Worm (Caenorhabditis elegans) whole organism, young adult: ENCODE data around the gene C50D2.1.

ENCODE experiments used
- B0035.1 ChIP-seq: sonication (generic microtip); optimal IDR thresholded peaks from 2 replicates; lab custom pipeline; 2016; ENCODE audit warnings: missing genetic modification characterization, mild to moderate bottlenecking, missing compliant biosample characterization, missing genotype, missing genetic modification reagents
- C06A6.2 ChIP-seq: fragments of 200-800 bp; sonication (Bioruptor generic); conservative IDR thresholded peaks from 2 replicates; pipeline ENCODE4 v1.3.6; 2022; ENCODE audit warnings: missing genetic modification characterization, missing compliant biosample characterization
- D2030.7 ChIP-seq: fragments of 200-800 bp; sonication (Bioruptor generic); IDR thresholded peaks from 2 replicates; pipeline ENCODE4 v1.3.6; 2022; ENCODE audit warnings: missing genetic modification reagents, missing genetic modification characterization, missing compliant biosample characterization
- F10E7.11 ChIP-seq: sonication (generic microtip); optimal IDR thresholded peaks from 2 replicates; lab custom pipeline; 2017; ENCODE audit warnings: mild to moderate bottlenecking, missing genetic modification characterization, moderate library complexity, missing compliant biosample characterization
- F22D6.2 ChIP-seq: sonication (generic microtip); optimal IDR thresholded peaks from 2 replicates; lab custom pipeline; 2016; ENCODE audit warnings: mild to moderate bottlenecking, missing genetic modification characterization, missing compliant biosample characterization
- F23B12.7 ChIP-seq: sonication (generic microtip); optimal IDR thresholded peaks from 2 replicates; lab custom pipeline; 2017; ENCODE audit warnings: missing genetic modification characterization, mild to moderate bottlenecking, missing compliant biosample characterization, antibody characterized with exemption, moderate library complexity; ENCODE audit not compliant: insufficient read depth
- F37B4.10 ChIP-seq: fragments of 200-800 bp; sonication (Bioruptor generic); IDR thresholded peaks from 2 replicates; pipeline ENCODE4 v1.3.6; 2022; ENCODE audit warnings: missing genetic modification characterization, missing compliant biosample characterization
- F49E8.2 ChIP-seq: sonication (generic microtip); optimal IDR thresholded peaks from 3 replicates; lab custom pipeline; 2017; ENCODE audit warnings: missing genetic modification characterization, mild to moderate bottlenecking, missing compliant biosample characterization, antibody characterized with exemption, moderate library complexity; ENCODE audit not compliant: insufficient read depth
- F55B11.4 ChIP-seq: sonication (generic microtip); optimal IDR thresholded peaks from 2 replicates; lab custom pipeline; 2016; ENCODE audit warnings: missing compliant biosample characterization, missing genetic modification characterization, borderline replicate concordance; ENCODE audit not compliant: insufficient read depth
- T26A5.8 ChIP-seq: sonication (generic microtip); optimal IDR thresholded peaks from 2 replicates; lab custom pipeline; 2016; ENCODE audit warnings: missing genetic modification characterization, missing compliant biosample characterization
- ZK185.1 ChIP-seq: sonication (generic microtip); optimal IDR thresholded peaks from 2 replicates; lab custom pipeline; 2016; ENCODE audit warnings: mild to moderate bottlenecking, missing genetic modification characterization, missing compliant biosample characterization; ENCODE audit not compliant: poor library complexity, severe bottlenecking
- ama-1 ChIP-seq, 3 experiments: fragments of 150-350 bp in 1 of 3; sonication (generic microtip) in 2 of 3; optimal IDR thresholded peaks; 2 replicates each; lab custom pipeline; 2014 to 2018; ENCODE audit warnings: missing biosample characterization in 2 of 3, missing genetic modification characterization in 2 of 3, missing genetic modification reagents in 2 of 3
- aptf-2 ChIP-seq: fragments of 200-800 bp; sonication (Bioruptor generic); conservative IDR thresholded peaks from 2 replicates; pipeline ENCODE4 v1.3.6; 2022; ENCODE audit warnings: missing genetic modification reagents, missing genetic modification characterization, missing compliant biosample characterization
- atf-7 ChIP-seq: sonication (generic microtip); optimal IDR thresholded peaks from 2 replicates; lab custom pipeline; 2017; ENCODE audit warnings: mild to moderate bottlenecking, missing genetic modification characterization, missing compliant biosample characterization
- athp-1 ChIP-seq: sonication (generic microtip); optimal IDR thresholded peaks from 2 replicates; lab custom pipeline; 2017; ENCODE audit warnings: mild to moderate bottlenecking, missing genetic modification characterization, missing compliant biosample characterization
- attf-6 ChIP-seq: fragments of 200-800 bp; sonication (Bioruptor generic); IDR thresholded peaks from 2 replicates; pipeline ENCODE4 v1.3.6; 2022; ENCODE audit warnings: missing genetic modification reagents, missing genetic modification characterization, missing compliant biosample characterization
- cebp-1 ChIP-seq, 2 experiments: fragments of 200-800 bp in 1 of 2; sonication (Bioruptor generic) in 1 of 2; sonication (generic microtip) in 1 of 2; IDR thresholded peaks in 1 of 2; optimal IDR thresholded peaks in 1 of 2; 2 replicates each; pipeline versions ENCODE4 v1.3.6 to Lab custom; 2017 to 2022; ENCODE audit warnings: missing compliant biosample characterization in 2 of 2, missing genetic modification characterization in 2 of 2, mild to moderate bottlenecking in 1 of 2, missing genetic modification reagents in 1 of 2, moderate library complexity in 1 of 2
- ceh-27 ChIP-seq: fragments of 200-800 bp; sonication (Bioruptor generic); optimal IDR thresholded peaks from 2 replicates; lab custom pipeline; 2018; ENCODE audit warnings: mild to moderate bottlenecking, missing genetic modification characterization, moderate library complexity, missing compliant biosample characterization
- ceh-58 ChIP-seq: fragments of 200-800 bp; sonication (Bioruptor generic); IDR thresholded peaks from 2 replicates; pipeline ENCODE4 v1.3.6; 2022; ENCODE audit warnings: missing genetic modification characterization, missing compliant biosample characterization
- ceh-91 ChIP-seq: fragments of 200-800 bp; sonication (Bioruptor generic); IDR thresholded peaks from 2 replicates; pipeline ENCODE4 v1.3.6; 2022; ENCODE audit warnings: missing genetic modification reagents, missing genetic modification characterization, missing compliant biosample characterization
- dox-1 ChIP-seq: fragments of 200-800 bp; sonication (Bioruptor generic); IDR thresholded peaks from 2 replicates; pipeline ENCODE4 v1.3.6; 2022; ENCODE audit warnings: missing genetic modification reagents, missing genetic modification characterization, missing compliant biosample characterization
- dpff-1 ChIP-seq: sonication (generic microtip); optimal IDR thresholded peaks from 2 replicates; lab custom pipeline; 2017; ENCODE audit warnings: mild to moderate bottlenecking, missing genetic modification characterization, missing compliant biosample characterization
- egrh-3 ChIP-seq: fragments of 200-800 bp; sonication (Bioruptor generic); IDR thresholded peaks from 2 replicates; pipeline ENCODE4 v1.3.6; 2022; ENCODE audit warnings: missing genetic modification reagents, missing genetic modification characterization, missing compliant biosample characterization
- fkh-3 ChIP-seq: sonication (generic microtip); optimal IDR thresholded peaks from 2 replicates; lab custom pipeline; 2016; ENCODE audit warnings: mild to moderate bottlenecking, missing genetic modification characterization, missing compliant biosample characterization
- hlh-12 ChIP-seq: sonication (generic microtip); optimal IDR thresholded peaks from 2 replicates; lab custom pipeline; 2016; ENCODE audit warnings: missing genetic modification characterization, missing compliant biosample characterization
- lin-35 ChIP-seq, 3 experiments: fragments of 150-350 bp in 2 of 3; sonication (generic microtip) in 1 of 3; optimal IDR thresholded peaks; 2 replicates each; lab custom pipeline; 2014 to 2018; ENCODE audit warnings: missing biosample characterization in 3 of 3, missing genetic modification characterization in 3 of 3, missing genetic modification reagents in 3 of 3
- lin-40 ChIP-seq: sonication (generic microtip); optimal IDR thresholded peaks from 2 replicates; lab custom pipeline; 2016; ENCODE audit warnings: missing genetic modification characterization, mild to moderate bottlenecking, missing compliant biosample characterization, missing genotype, missing genetic modification reagents
- lir-1 ChIP-seq: fragments of 200-800 bp; sonication (Bioruptor generic); conservative IDR thresholded peaks from 2 replicates; pipeline ENCODE4 v1.3.6; 2022; ENCODE audit warnings: missing genetic modification reagents, missing genetic modification characterization, missing compliant biosample characterization
- madf-3 ChIP-seq: fragments of 200-800 bp; sonication (Bioruptor generic); IDR thresholded peaks from 2 replicates; pipeline ENCODE4 v1.3.6; 2022; ENCODE audit warnings: missing genetic modification reagents, missing genetic modification characterization, missing compliant biosample characterization
- nfya-1 ChIP-seq: sonication (generic microtip); optimal IDR thresholded peaks from 2 replicates; lab custom pipeline; 2017; ENCODE audit warnings: antibody characterized with exemption, missing compliant biosample characterization, missing genetic modification characterization, borderline replicate concordance; ENCODE audit not compliant: insufficient read depth
- nhr-27 ChIP-seq: fragments of 200-800 bp; sonication (Bioruptor generic); optimal IDR thresholded peaks from 2 replicates; lab custom pipeline; 2018; ENCODE audit warnings: mild to moderate bottlenecking, missing genetic modification characterization, moderate library complexity, missing compliant biosample characterization
- pbrm-1 ChIP-seq: fragments of 200-800 bp; sonication (Bioruptor generic); IDR thresholded peaks from 2 replicates; pipeline ENCODE4 v1.3.6; 2022; ENCODE audit warnings: missing genetic modification reagents, missing genetic modification characterization, missing compliant biosample characterization
- pha-4 ChIP-seq: fragments of 150-350 bp; sonication (generic microtip); optimal IDR thresholded peaks from 2 replicates; lab custom pipeline; 2014; ENCODE audit warnings: missing biosample characterization, missing genetic modification reagents, missing genetic modification characterization
- rcor-1 ChIP-seq: fragments of 200-800 bp; sonication (Bioruptor generic); IDR thresholded peaks from 2 replicates; pipeline ENCODE4 v1.3.6; 2022; ENCODE audit warnings: missing genetic modification reagents, missing genetic modification characterization, missing compliant biosample characterization
- rec-8 ChIP-seq, 2 experiments: sonication (generic microtip); optimal IDR thresholded peaks; 2 replicates each; lab custom pipeline; 2016; ENCODE audit warnings: mild to moderate bottlenecking in 2 of 2, missing genetic modification characterization in 2 of 2, missing genetic modification reagents in 2 of 2, missing genotype in 2 of 2, missing biosample characterization in 1 of 2, missing compliant biosample characterization in 1 of 2, moderate library complexity in 1 of 2
- snpc-1.3 ChIP-seq: sonication (generic microtip); optimal IDR thresholded peaks from 2 replicates; lab custom pipeline; 2017; ENCODE audit warnings: missing genetic modification characterization, mild to moderate bottlenecking, missing compliant biosample characterization, antibody characterized with exemption, moderate library complexity, missing genotype, missing genetic modification reagents; ENCODE audit not compliant: insufficient read depth
- somi-1 ChIP-seq: fragments of 200-800 bp; sonication (Bioruptor generic); optimal IDR thresholded peaks from 2 replicates; lab custom pipeline; 2018; ENCODE audit warnings: mild to moderate bottlenecking, missing genetic modification characterization, missing compliant biosample characterization
- zfh-2 ChIP-seq: fragments of 200-800 bp; sonication (Bioruptor generic); conservative IDR thresholded peaks from 2 replicates; pipeline ENCODE4 v1.3.6; 2022; ENCODE audit warnings: missing genetic modification reagents, missing genetic modification characterization, missing compliant biosample characterization
- ztf-25 ChIP-seq: fragments of 200-800 bp; sonication (Bioruptor generic); IDR thresholded peaks from 2 replicates; pipeline ENCODE4 v1.3.6; 2022; ENCODE audit warnings: missing genetic modification reagents, missing genetic modification characterization, missing compliant biosample characterization
- ztf-3 ChIP-seq: fragments of 200-800 bp; sonication (Bioruptor generic); optimal IDR thresholded peaks from 2 replicates; lab custom pipeline; 2018; ENCODE audit warnings: mild to moderate bottlenecking, missing genetic modification characterization, missing compliant biosample characterization

The C50D2.1 gene

DNA sequence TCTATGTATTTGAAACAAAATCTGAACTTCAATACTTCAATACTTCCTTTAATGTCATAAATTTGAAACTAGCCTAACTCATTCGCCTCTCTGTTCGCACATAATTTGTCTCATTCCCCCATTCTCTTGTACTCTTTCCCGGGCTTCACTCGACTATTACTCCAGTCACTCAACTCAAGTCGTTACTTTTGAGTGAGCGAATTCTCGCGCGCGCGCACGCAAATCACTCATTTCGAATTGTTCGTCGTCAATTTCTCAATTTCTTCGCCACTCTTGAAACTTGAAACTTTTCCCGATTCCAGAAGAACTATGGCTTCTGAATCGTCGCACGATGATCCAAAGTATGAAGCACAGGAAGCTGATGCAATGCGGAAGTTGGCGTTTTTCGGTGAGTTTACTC lies 7.1 kb upstream of the C50D2.1 start, which contains the start of gene col-68:
Gene col-68, plus strand, starts transcription at position 301 of the 400 bp plus-strand sequence.
- no peak for TF ChIP-seq pha-4 (tag; lab: Kevin White, UChicago)
- TF ChIP-seq lin-40: no peak
- TF ChIP-seq dpff-1 (tag; lab: Kevin White, UChicago): no peak
- no peak for TF ChIP-seq B0035.1
- TF ChIP-seq F23B12.7 (tag; lab: Kevin White, UChicago): no peak
- no peak for TF ChIP-seq madf-3 (GFP tag; lab: Robert Waterston, UW)
- TF ChIP-seq hlh-12 (tag; lab: Kevin White, UChicago): no peak
- TF ChIP-seq cebp-1 (GFP tag; IDR thresholded peaks at IDR 0.05; lab: Robert Waterston, UW): no peak
- TF ChIP-seq cebp-1 (tag; optimal IDR thresholded peaks at IDR 0.05; lab: Kevin White, UChicago): no peak
- TF ChIP-seq atf-7 (tag; lab: Kevin White, UChicago): no peak
- no peak for TF ChIP-seq T26A5.8 (tag; lab: Kevin White, UChicago)
- TF ChIP-seq lin-35 (GFP tag; optimal IDR thresholded peaks at IDR 0.05; lab: Kevin White, UChicago): no peak
- no peak for TF ChIP-seq athp-1

DNA sequence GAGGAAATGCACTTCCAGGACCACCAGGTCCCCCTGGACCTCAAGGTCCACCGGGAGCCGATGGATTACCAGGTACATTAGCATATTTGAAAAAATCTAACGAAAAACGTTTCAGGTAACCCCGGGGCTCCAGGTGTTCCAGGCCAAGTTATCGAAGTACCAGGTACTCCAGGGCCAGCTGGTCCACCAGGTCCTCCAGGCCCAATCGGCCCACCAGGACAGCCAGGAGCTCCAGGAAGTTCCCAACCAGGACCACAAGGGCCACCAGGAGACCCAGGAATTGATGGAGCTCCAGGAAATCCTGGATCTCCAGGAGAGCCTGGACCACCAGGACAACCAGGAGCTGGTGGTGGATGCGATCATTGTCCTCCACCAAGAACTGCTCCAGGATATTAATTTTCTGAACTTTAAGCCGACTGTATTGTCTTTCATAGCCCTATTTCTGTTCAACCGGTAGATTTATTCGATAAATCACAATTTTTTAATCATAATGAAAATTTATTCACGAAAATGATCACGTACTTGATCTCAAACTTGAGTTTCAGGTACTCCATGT lies 6.0 kb upstream of the C50D2.1 start:
- no peak for TF ChIP-seq nhr-27 (tag; lab: Kevin White, UChicago)
- 0 out of 2 replicates have a peak, but pooled peaks have one; percentile 5 for TF ChIP-seq dox-1 (GFP tag; lab: Robert Waterston, UW)
- TF ChIP-seq zfh-2 (GFP tag; lab: Robert Waterston, UW): peak; percentile 71
- TF ChIP-seq rec-8 (tag; optimal IDR thresholded peaks at IDR 0.05; lab: Kevin White, UChicago): peak in 1 of 2 experiments; percentile 6
- peak; percentile 62; the same call in 1 of the 2 replicates for TF ChIP-seq egrh-3 (GFP tag; lab: Robert Waterston, UW)
- 0 out of 2 replicates have a peak, but pooled peaks have one; percentile 8 for TF ChIP-seq ceh-91
- no peak for TF ChIP-seq F22D6.2 (tag; lab: Kevin White, UChicago)

DNA sequence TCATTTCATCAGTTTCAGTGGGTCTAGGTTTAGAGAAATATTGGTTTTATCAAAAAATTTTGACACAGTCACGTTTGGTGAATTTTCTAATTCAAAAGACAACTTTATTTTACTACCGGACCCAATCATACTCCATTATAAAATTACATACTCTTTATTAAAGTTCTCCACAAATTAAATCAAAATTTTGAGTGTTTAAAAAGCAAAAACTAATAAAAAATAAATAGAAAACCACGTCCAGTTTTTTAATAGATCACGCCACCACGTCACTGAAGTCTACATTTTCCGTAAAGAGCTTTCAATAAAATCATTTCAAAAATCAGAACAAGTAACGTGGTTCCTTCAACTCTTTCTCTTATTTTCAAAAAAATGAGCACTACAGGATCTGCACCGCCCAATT lies 5.5 kb upstream of the C50D2.1 start, which contains the start of gene txt-1:
Gene txt-1, plus strand, starts transcription at position 301 of the 400 bp plus-strand sequence.
- TF ChIP-seq F10E7.11 (tag; lab: Kevin White, UChicago) (no peak), ceh-58 (GFP tag; lab: Robert Waterston, UW) (no peak), ZK185.1 (tag; lab: Kevin White, UChicago) (no peak), ztf-3 (GFP tag; lab: Kevin White, UChicago) (no peak), lin-35 (GFP tag; optimal IDR thresholded peaks at IDR 0.05; lab: Kevin White, UChicago) (no peak), F55B11.4 (no peak), nfya-1 (tag; lab: Kevin White, UChicago) (no peak), pbrm-1 (GFP tag; lab: Robert Waterston, UW) (no peak), F37B4.10 (no peak), snpc-1.3 (tag; lab: Kevin White, UChicago) (no peak), rcor-1 (GFP tag; lab: Robert Waterston, UW) (no peak), D2030.7 (GFP tag; lab: Robert Waterston, UW) (no peak), madf-3 (GFP tag; lab: Robert Waterston, UW) (no peak)

DNA sequence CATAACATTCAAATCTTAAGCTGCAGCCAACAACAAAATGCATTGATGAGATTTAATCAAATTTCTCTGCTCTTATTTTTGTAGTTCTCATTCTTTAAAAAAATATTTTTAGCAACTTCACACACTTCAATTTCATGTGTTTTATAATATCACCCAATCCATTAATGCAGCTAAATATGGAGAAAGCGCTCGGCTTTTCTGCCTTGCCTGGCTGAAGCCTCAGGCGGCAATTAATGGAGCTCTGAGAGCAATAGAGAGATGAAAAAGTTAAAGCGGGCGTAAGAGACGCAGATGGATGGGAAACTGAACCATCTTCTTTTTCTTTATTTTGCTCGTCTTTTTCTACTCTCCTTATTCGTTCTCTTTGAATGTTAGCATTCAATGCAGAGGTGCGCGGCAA lies 3.7 kb upstream of the C50D2.1 start:
- TF ChIP-seq F49E8.2 (tag; lab: Kevin White, UChicago) (no peak), ama-1 (optimal IDR thresholded peaks at IDR 0.05; lab: Kevin White, UChicago) (no peak), ama-1 (GFP tag; optimal IDR thresholded peaks at IDR 0.05; lab: Kevin White, UChicago) (no peak), ceh-27 (no peak), somi-1 (no peak), egrh-3 (GFP tag; lab: Robert Waterston, UW) (no peak), nfya-1 (tag; lab: Kevin White, UChicago) (no peak), lir-1 (no peak), ztf-25 (GFP tag; lab: Robert Waterston, UW) (no peak), attf-6 (GFP tag; lab: Robert Waterston, UW) (no peak), dpff-1 (tag; lab: Kevin White, UChicago) (no peak), ceh-58 (GFP tag; lab: Robert Waterston, UW) (no peak), C06A6.2 (GFP tag; lab: Robert Waterston, UW) (no peak), fkh-3 (tag; lab: Kevin White, UChicago) (no peak), aptf-2 (no peak), F55B11.4 (no peak)
